Fruit fly (Drosophila melanogaster) whole organism, pupa: ENCODE data around the gene RhoGAP18B.

Experiments
- CG10348 ChIP-seq: fragments of 200-800 bp; sonication (Bioruptor generic); IDR thresholded peaks from 2 replicates; pipeline ENCODE4 v1.3.6; 2022; ENCODE audit warnings: missing biosample characterization, missing genetic modification characterization
- CG12605 ChIP-seq: fragments of 200-800 bp; sonication (Bioruptor generic); IDR thresholded peaks from 2 replicates; pipeline ENCODE4 v1.3.6; 2022; ENCODE audit warnings: missing biosample characterization, missing genetic modification characterization
- CG13204 ChIP-seq: fragments of 200-800 bp; sonication (Bioruptor generic); optimal IDR thresholded peaks from 2 replicates; lab custom pipeline; 2018; ENCODE audit warnings: missing biosample characterization, mild to moderate bottlenecking, missing genetic modification characterization, moderate library complexity
- CG14655 ChIP-seq: fragments of 200-800 bp; sonication (Bioruptor generic); optimal IDR thresholded peaks from 3 replicates; lab custom pipeline; 2017; ENCODE audit warnings: mild to moderate bottlenecking, missing biosample characterization, missing genetic modification reagents, missing genetic modification characterization
- CG15710 ChIP-seq: fragments of 200-800 bp; sonication (Bioruptor generic); optimal IDR thresholded peaks from 2 replicates; lab custom pipeline; 2018; ENCODE audit warnings: missing biosample characterization, mild to moderate bottlenecking, missing genetic modification characterization, moderate library complexity
- CG17806 ChIP-seq: fragments of 200-800 bp; sonication (Bioruptor generic); optimal IDR thresholded peaks from 2 replicates; lab custom pipeline; 2018; ENCODE audit warnings: missing biosample characterization, mild to moderate bottlenecking, missing genetic modification characterization, moderate library complexity
- CG32121 ChIP-seq: fragments of 200-800 bp; sonication (Bioruptor generic); IDR thresholded peaks from 2 replicates; pipeline ENCODE4 v1.3.6; 2022; ENCODE audit warnings: missing biosample characterization, missing genetic modification characterization
- CG34367 ChIP-seq: fragments of 200-800 bp; sonication (Bioruptor generic); optimal IDR thresholded peaks from 2 replicates; lab custom pipeline; 2018; ENCODE audit warnings: missing biosample characterization, mild to moderate bottlenecking, missing genetic modification characterization
- CG4496 ChIP-seq: fragments of 200-800 bp; sonication (Bioruptor generic); IDR thresholded peaks from 3 replicates; pipeline ENCODE4 v1.3.6; 2022; ENCODE audit warnings: missing biosample characterization, missing genetic modification characterization
- CG8159 ChIP-seq: fragments of 200-800 bp; sonication (Bioruptor generic); optimal IDR thresholded peaks from 3 replicates; lab custom pipeline; 2018; ENCODE audit warnings: missing biosample characterization, mild to moderate bottlenecking, missing genetic modification characterization, moderate library complexity
- CG8301 ChIP-seq: fragments of 200-800 bp; sonication (Bioruptor generic); optimal IDR thresholded peaks from 2 replicates; lab custom pipeline; 2018; ENCODE audit warnings: missing biosample characterization, mild to moderate bottlenecking, missing genetic modification characterization
- CG9948 ChIP-seq: fragments of 200-800 bp; sonication (Bioruptor generic); optimal IDR thresholded peaks from 2 replicates; lab custom pipeline; 2018; ENCODE audit warnings: missing biosample characterization, mild to moderate bottlenecking, missing genetic modification characterization, moderate library complexity
- D1 ChIP-seq: fragments of 200-800 bp; sonication (Bioruptor generic); optimal IDR thresholded peaks from 2 replicates; lab custom pipeline; 2018; ENCODE audit warnings: missing biosample characterization, mild to moderate bottlenecking, missing genetic modification characterization, moderate library complexity
- EcR ChIP-seq: fragments of 200-800 bp; sonication (Bioruptor generic); optimal IDR thresholded peaks from 3 replicates; lab custom pipeline; 2019; ENCODE audit warnings: missing biosample characterization, missing genetic modification characterization, mild to moderate bottlenecking, moderate library complexity, missing genetic modification reagents
- Ets98B ChIP-seq: fragments of 200-800 bp; sonication (Bioruptor generic); IDR thresholded peaks from 2 replicates; pipeline ENCODE4 v1.3.6; 2022; ENCODE audit warnings: missing biosample characterization, missing genetic modification characterization
- Pif1A ChIP-seq: fragments of 200-800 bp; sonication (Bioruptor generic); optimal IDR thresholded peaks from 3 replicates; lab custom pipeline; 2016; ENCODE audit warnings: missing biosample characterization, missing genetic modification characterization
- Pif1B ChIP-seq: fragments of 200-800 bp; sonication (Bioruptor generic); optimal IDR thresholded peaks from 3 replicates; lab custom pipeline; 2016; ENCODE audit warnings: missing biosample characterization, missing genetic modification characterization
- Snoo ChIP-seq: fragments of 200-800 bp; sonication (Bioruptor generic); optimal IDR thresholded peaks from 3 replicates; lab custom pipeline; 2017; ENCODE audit warnings: missing biosample characterization, mild to moderate bottlenecking, missing genetic modification characterization, inconsistent platforms
- fd96Ca ChIP-seq: fragments of 200-800 bp; sonication (Bioruptor generic); IDR thresholded peaks from 3 replicates; pipeline ENCODE4 v1.3.6; 2022; ENCODE audit warnings: missing biosample characterization, missing genetic modification characterization
- gl ChIP-seq: fragments of 200-800 bp; sonication (Bioruptor generic); optimal IDR thresholded peaks from 2 replicates; lab custom pipeline; 2018; ENCODE audit warnings: missing biosample characterization, mild to moderate bottlenecking, missing genetic modification characterization
- rn ChIP-seq: fragments of 200-800 bp; sonication (Bioruptor generic); IDR thresholded peaks from 2 replicates; pipeline ENCODE4 v1.3.6; 2022; ENCODE audit warnings: missing biosample characterization, missing genetic modification characterization

RhoGAP18B gene

DNA sequence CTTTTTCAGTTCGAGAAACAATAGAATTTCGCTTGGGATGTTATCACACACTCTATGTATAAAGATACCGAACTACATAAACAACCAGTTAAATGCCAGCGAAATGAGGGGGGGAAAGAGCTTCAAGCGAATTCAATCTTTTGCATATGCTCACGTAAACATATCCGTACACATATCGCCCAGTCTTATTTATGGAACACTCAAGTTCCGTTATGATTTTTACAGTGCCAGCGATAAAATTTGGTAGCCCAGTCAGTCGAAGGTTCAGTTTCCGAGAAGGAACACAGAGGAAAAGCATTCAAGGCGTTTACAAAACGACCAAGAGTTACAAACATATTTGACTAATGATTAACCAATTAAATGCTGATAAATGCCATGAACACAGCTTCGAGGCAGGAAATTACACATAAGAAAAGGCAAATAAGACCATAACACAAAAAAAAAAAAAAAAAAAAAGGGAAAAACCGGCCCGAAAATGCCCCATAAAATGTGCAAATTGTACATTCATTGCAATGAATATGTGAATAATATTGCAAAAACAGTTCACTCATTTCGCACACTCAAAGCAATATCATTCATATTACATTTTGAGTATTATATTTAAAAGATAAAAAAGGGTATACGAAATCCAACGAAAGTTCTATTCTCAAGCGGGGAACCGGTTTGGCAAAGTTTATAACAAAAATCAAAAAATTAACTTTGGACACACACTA, 17.9 kb downstream of the RhoGAP18B start:
- TF ChIP-seq CG4496 (GFP tag; lab: Robert Waterston, UW), result no peak
- TF ChIP-seq Ets98B (GFP tag; lab: Robert Waterston, UW), result no peak
- TF ChIP-seq CG17806, result no peak
- TF ChIP-seq Pif1A, result no peak
- TF ChIP-seq CG8159 (tag; lab: Kevin White, UChicago), result no peak
- no peak for TF ChIP-seq CG32121 (GFP tag; lab: Robert Waterston, UW)
- no peak for TF ChIP-seq CG9948
- TF ChIP-seq fd96Ca (GFP tag; lab: Robert Waterston, UW), result no peak
- TF ChIP-seq CG12605 (GFP tag; lab: Robert Waterston, UW), result no peak
- TF ChIP-seq Snoo (tag; lab: Kevin White, UChicago), result no peak
- no peak for TF ChIP-seq EcR (GFP tag; lab: Kevin White, UChicago)
- no peak for TF ChIP-seq CG15710 (tag; lab: Kevin White, UChicago)
- TF ChIP-seq rn (GFP tag; lab: Robert Waterston, UW), result no peak
- no peak for TF ChIP-seq CG8301 (tag; lab: Kevin White, UChicago)
- no peak for TF ChIP-seq CG34367
- TF ChIP-seq CG14655 (GFP tag; lab: Kevin White, UChicago), result no peak
- TF ChIP-seq CG13204, result no peak
- TF ChIP-seq D1 (tag; lab: Kevin White, UChicago), result no peak
- TF ChIP-seq Pif1B, result no peak
- TF ChIP-seq gl (tag; lab: Kevin White, UChicago), result no peak

DNA sequence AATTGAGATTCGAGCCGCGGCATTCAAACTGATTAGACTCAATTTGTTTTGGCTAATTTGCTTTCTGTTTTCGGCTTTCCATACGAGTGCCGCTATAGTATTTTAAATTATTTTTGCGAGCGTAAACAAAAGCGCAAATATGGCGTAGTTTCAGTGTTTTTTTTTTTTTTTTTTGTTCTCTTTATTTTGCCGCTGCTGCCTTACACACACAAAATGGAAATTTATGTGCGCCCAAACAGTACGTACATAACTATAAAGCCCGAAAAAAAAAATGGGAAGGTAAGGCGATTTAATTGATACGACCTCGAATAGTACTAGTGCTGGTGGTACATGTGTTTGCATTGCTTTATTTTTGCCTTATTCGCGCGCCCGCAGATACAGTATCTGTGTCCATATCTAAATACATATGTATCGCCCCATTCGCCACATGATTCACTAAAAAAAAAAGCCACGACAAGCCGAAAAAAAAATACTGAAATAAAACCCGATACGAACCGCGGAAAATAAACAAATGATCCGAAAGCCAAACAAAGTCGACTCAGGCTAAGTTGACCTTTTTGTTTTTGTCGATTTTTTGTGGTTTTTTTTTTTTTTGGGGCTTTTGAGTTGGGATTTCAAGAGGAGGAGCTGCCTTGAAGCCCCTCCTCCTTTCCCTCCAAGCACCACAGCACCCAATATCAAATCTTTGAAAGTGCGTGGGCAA, 18.8 kb downstream of the RhoGAP18B start:
- TF ChIP-seq D1 (tag; lab: Kevin White, UChicago) (no peak), fd96Ca (GFP tag; lab: Robert Waterston, UW) (0 out of 3 replicates have a peak, but pooled peaks have one; percentile 11), CG14655 (GFP tag; lab: Kevin White, UChicago) (no peak), CG32121 (GFP tag; lab: Robert Waterston, UW) (no peak), Pif1B (no peak), CG10348 (no peak), CG4496 (GFP tag; lab: Robert Waterston, UW) (peak; percentile 43; the same call in 1 of the 3 replicates), CG8159 (tag; lab: Kevin White, UChicago) (no peak), Pif1A (peak; percentile 40)
- TF ChIP-seq, all 21 proteins: peak for 3

DNA sequence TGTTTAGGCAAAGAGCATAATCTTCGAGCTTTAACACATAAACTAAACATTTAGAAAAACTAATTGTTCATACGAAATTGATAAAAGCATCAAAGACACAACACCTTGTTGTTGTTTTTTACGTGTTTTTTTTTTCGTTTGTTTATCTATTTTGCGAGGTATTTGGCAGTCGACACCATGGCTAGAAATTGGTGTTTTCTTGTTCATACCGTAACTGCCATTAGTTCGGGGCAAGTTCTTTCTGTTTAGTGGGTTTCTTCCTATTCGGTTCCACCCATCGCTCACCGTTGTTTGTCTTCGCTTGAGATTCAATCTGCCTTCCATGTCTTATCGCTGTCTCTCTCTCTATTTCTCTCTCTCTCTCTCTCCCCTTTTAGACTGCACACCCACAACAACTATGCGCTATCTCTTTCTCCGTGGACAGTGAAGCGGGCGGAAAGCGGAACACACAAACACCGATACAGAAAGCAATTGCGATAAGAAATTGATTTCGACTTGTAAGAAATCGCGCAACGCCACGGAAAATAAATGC, 20.4 kb downstream of the RhoGAP18B start:
- TF ChIP-seq Pif1B (peak; percentile 78), CG17806 (no peak), gl (tag; lab: Kevin White, UChicago) (no peak), CG14655 (GFP tag; lab: Kevin White, UChicago) (peak; percentile 65), EcR (GFP tag; lab: Kevin White, UChicago) (peak; percentile 21), CG34367 (no peak), D1 (tag; lab: Kevin White, UChicago) (no peak), CG8301 (tag; lab: Kevin White, UChicago) (peak; percentile 45), CG10348 (no peak), CG8159 (tag; lab: Kevin White, UChicago) (peak; percentile 15), Ets98B (GFP tag; lab: Robert Waterston, UW) (no peak), fd96Ca (GFP tag; lab: Robert Waterston, UW) (peak; percentile 24; the same call in 1 of the 3 replicates), CG32121 (GFP tag; lab: Robert Waterston, UW) (no peak), CG9948 (peak; percentile 50), CG4496 (GFP tag; lab: Robert Waterston, UW) (no peak; the same call in 2 of the 3 replicates), CG15710 (tag; lab: Kevin White, UChicago) (no peak), rn (GFP tag; lab: Robert Waterston, UW) (no peak), Snoo (tag; lab: Kevin White, UChicago) (no peak), CG12605 (GFP tag; lab: Robert Waterston, UW) (no peak), CG13204 (peak; percentile 47), Pif1A (peak; percentile 72)
- TF ChIP-seq, all 21 proteins: peak for 9

DNA sequence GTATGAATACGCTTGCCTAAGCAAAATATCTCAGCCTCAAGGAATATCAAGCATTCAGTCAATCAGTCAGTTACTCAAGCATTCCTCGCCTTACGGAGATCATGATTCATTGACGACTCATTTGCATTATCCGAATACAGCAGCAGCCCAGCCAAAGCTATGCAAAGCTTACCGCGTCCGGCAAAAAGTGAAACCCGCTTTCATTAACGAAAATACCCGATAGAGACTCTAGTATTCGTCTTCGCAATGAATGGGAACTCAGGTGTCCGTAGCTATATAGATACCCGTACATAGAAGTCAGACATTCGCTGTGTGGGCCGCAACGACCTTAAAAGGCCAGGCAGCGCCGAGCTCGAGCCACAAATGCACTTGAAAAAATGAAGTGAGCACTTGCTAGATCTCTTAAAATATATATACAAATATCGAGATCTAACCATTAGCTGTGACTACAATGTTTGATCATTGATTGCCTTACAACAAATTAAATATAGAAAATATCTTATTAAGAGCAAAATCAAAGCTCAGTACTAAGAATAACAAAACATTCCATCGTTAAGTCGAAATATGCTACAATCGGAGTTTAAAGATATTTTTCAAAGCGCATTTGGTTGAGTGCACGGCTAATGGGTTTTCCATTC, 22.0 kb downstream of the RhoGAP18B start:
- TF ChIP-seq CG14655 (GFP tag; lab: Kevin White, UChicago) (peak; percentile 84), Pif1B (peak; percentile 53), rn (GFP tag; lab: Robert Waterston, UW) (no peak), CG32121 (GFP tag; lab: Robert Waterston, UW) (peak; percentile 50), CG8159 (tag; lab: Kevin White, UChicago) (peak; percentile 68), CG9948 (peak; percentile 69), Pif1A (peak; percentile 64), CG34367 (peak; percentile 53), Ets98B (GFP tag; lab: Robert Waterston, UW) (peak; percentile 19), CG15710 (tag; lab: Kevin White, UChicago) (peak; percentile 68), Snoo (tag; lab: Kevin White, UChicago) (peak; percentile 20), CG4496 (GFP tag; lab: Robert Waterston, UW) (peak; percentile 25; the same call in 1 of the 3 replicates), CG13204 (peak; percentile 6), CG12605 (GFP tag; lab: Robert Waterston, UW) (no peak), D1 (tag; lab: Kevin White, UChicago) (peak; percentile 47), CG10348 (no peak), EcR (GFP tag; lab: Kevin White, UChicago) (peak; percentile 25), fd96Ca (GFP tag; lab: Robert Waterston, UW) (no peak), CG8301 (tag; lab: Kevin White, UChicago) (peak; percentile 75), CG17806 (peak; percentile 55), gl (tag; lab: Kevin White, UChicago) (no peak)
